Fruit fly (Drosophila melanogaster): Measurements from ENCODE around the gene CG9555.

Gene CG9555

dm6 chr2L:8943110-8943509, 48.4 kb upstream of the CG9555 start, which contains the start of gene CG9515 (continued):
- TF ChIP-seq HHEX (GFP tag; optimal IDR thresholded peaks at IDR 0.05) (no peak), tgo (GFP tag; IDR thresholded peaks at IDR 0.05) (no peak), dimm (GFP tag; IDR thresholded peaks at IDR 0.05) (no peak), pnt (GFP tag; optimal IDR thresholded peaks at IDR 0.05) (no peak), CG14014 (GFP tag; IDR thresholded peaks at IDR 0.05) (no peak; the same call in 1 of the 2 replicates), gt (GFP tag; IDR thresholded peaks at IDR 0.05) (no peak), run (tag; optimal IDR thresholded peaks at IDR 0.05) (no peak), CG7372 (GFP tag; IDR thresholded peaks at IDR 0.05) (no peak), bowl (GFP tag; IDR thresholded peaks at IDR 0.05) (no peak), C15 (GFP tag; IDR thresholded peaks at IDR 0.05) (no peak), gsb-n (tag; optimal IDR thresholded peaks at IDR 0.05) (no peak), Lhr (GFP tag; optimal IDR thresholded peaks at IDR 0.05) (peak; percentile 20), CG7357 (GFP tag; IDR thresholded peaks at IDR 0.05) (no peak), lbe (GFP tag; optimal IDR thresholded peaks at IDR 0.05) (peak; percentile 20), CG6683 (GFP tag; optimal IDR thresholded peaks at IDR 0.05) (no peak), Taf1 (GFP tag; IDR thresholded peaks at IDR 0.05) (no peak), CG11560 (tag; IDR thresholded peaks at IDR 0.05) (no peak), zf30C (GFP tag; optimal IDR thresholded peaks at IDR 0.05) (peak; percentile 94), CG9817 (tag; optimal IDR thresholded peaks at IDR 0.05) (no peak), stc (GFP tag; IDR thresholded peaks at IDR 0.05) (no peak), rib (GFP tag; IDR thresholded peaks at IDR 0.05) (no peak), Nf-YC (tag; optimal IDR thresholded peaks at IDR 0.05) (peak; percentile 10), CG12236 (GFP tag; optimal IDR thresholded peaks at IDR 0.05) (no peak), Antp (GFP tag; optimal IDR thresholded peaks at IDR 0.05) (no peak), kay (GFP tag; optimal IDR thresholded peaks at IDR 0.05) (no peak), shn (GFP tag; optimal IDR thresholded peaks at IDR 0.05) (no peak), Side (GFP tag; optimal IDR thresholded peaks at IDR 0.05) (no peak), CG17385 (GFP tag; optimal IDR thresholded peaks at IDR 0.05) (no peak), CG6854 (GFP tag; optimal IDR thresholded peaks at IDR 0.05) (no peak), E2f2 (GFP tag; IDR thresholded peaks at IDR 0.05) (peak; percentile 92), Dll (GFP tag; IDR thresholded peaks at IDR 0.05; ENCODE audit: partially characterized antibody) (peak; percentile 86), crol (GFP tag; IDR thresholded peaks at IDR 0.05) (no peak), chif (GFP tag; optimal IDR thresholded peaks at IDR 0.05) (no peak), Hsf (GFP tag; optimal IDR thresholded peaks at IDR 0.05) (no peak), CG10543 (GFP tag; optimal IDR thresholded peaks at IDR 0.05) (no peak), Rfx (GFP tag; IDR thresholded peaks at IDR 0.05) (no peak), CG8478 (optimal IDR thresholded peaks at IDR 0.05) (no peak), unc-4 (GFP tag; IDR thresholded peaks at IDR 0.05; ENCODE audit: partially characterized antibody) (peak; percentile 71), gfzf (GFP tag; optimal IDR thresholded peaks at IDR 0.05) (peak; percentile 38), CG2199 (GFP tag; IDR thresholded peaks at IDR 0.05) (0 out of 3 replicates have a peak, but pooled peaks have one; percentile 55), CG15601 (tag; optimal IDR thresholded peaks at IDR 0.05) (no peak), fru (optimal IDR thresholded peaks at IDR 0.05) (no peak), p53 (GFP tag; optimal IDR thresholded peaks at IDR 0.05) (no peak), slbo (GFP tag; IDR thresholded peaks at IDR 0.05) (no peak), pfk (GFP tag; optimal IDR thresholded peaks at IDR 0.05) (no peak), dpn (GFP tag; optimal IDR thresholded peaks at IDR 0.05) (no peak), CG10654 (GFP tag; optimal IDR thresholded peaks at IDR 0.05) (no peak), CG15269 (tag; optimal IDR thresholded peaks at IDR 0.05) (no peak), pho (GFP tag; optimal IDR thresholded peaks at IDR 0.05) (no peak), ab (GFP tag; optimal IDR thresholded peaks at IDR 0.05) (no peak), sug (tag; optimal IDR thresholded peaks at IDR 0.05) (peak; percentile 33), Atf-2 (GFP tag; optimal IDR thresholded peaks at IDR 0.05) (no peak), Kr (GFP tag; optimal IDR thresholded peaks at IDR 0.05) (no peak), CG10959 (GFP tag; IDR thresholded peaks at IDR 0.05) (no peak)

All from whole organism, embryonic.